Fruit fly (Drosophila melanogaster): ENCODE results near the gene CSN6.

Gene CSN6

dm6 chr3R:22589311-22589710 lies 8.7 kb downstream of the CSN6 start:
- no peak for TF ChIP-seq CG17801 (GFP tag; optimal IDR thresholded peaks at IDR 0.05; ENCODE audit: partially characterized antibody)

- no peak for TF ChIP-seq CG17801 (GFP tag; optimal IDR thresholded peaks at IDR 0.05; ENCODE audit: partially characterized antibody)
These were observed 10.2 kb downstream of the CSN6 start for dm6 chr3R:22590668-22591275.

- no peak for TF ChIP-seq CG17801 (GFP tag; optimal IDR thresholded peaks at IDR 0.05; ENCODE audit: partially characterized antibody)
These were observed 13.7 kb downstream of the CSN6 start for dm6 chr3R:22594257-22594656.

dm6 chr3R:22595293-22595868 lies 14.8 kb downstream of the CSN6 start:
- no peak for TF ChIP-seq CG17801 (GFP tag; optimal IDR thresholded peaks at IDR 0.05; ENCODE audit: partially characterized antibody)

dm6 chr3R:22596450-22596849 lies 15.9 kb downstream of the CSN6 start:
- TF ChIP-seq CG17801 (GFP tag; optimal IDR thresholded peaks at IDR 0.05; ENCODE audit: partially characterized antibody), result no peak

dm6 chr3R:22597344-22597954 lies 16.9 kb downstream of the CSN6 start:
- peak; percentile 3 for TF ChIP-seq CG17801 (GFP tag; optimal IDR thresholded peaks at IDR 0.05; ENCODE audit: partially characterized antibody)

- TF ChIP-seq CG17801 (GFP tag; optimal IDR thresholded peaks at IDR 0.05; ENCODE audit: partially characterized antibody), result no peak
These were observed 18.2 kb downstream of the CSN6 start for dm6 chr3R:22598759-22599158.

- TF ChIP-seq CG17801 (GFP tag; optimal IDR thresholded peaks at IDR 0.05; ENCODE audit: partially characterized antibody), result no peak
These were observed 22.2 kb downstream of the CSN6 start for dm6 chr3R:22602783-22603182.

dm6 chr3R:22609185-22609584 lies 28.6 kb downstream of the CSN6 start, which contains the start of gene CG13843:
Gene CG13843, plus strand, starts transcription at chr3R:22609485.
- no peak for TF ChIP-seq CG17801 (GFP tag; optimal IDR thresholded peaks at IDR 0.05; ENCODE audit: partially characterized antibody)

dm6 chr3R:22613448-22613847 lies 32.9 kb downstream of the CSN6 start, which contains the start of the genes CG31156 and mRRF2:
Gene CG31156, minus strand, starts transcription at chr3R:22613656.
Gene mRRF2, plus strand, starts transcription at chr3R:22613686.
- no peak for TF ChIP-seq CG17801 (GFP tag; optimal IDR thresholded peaks at IDR 0.05; ENCODE audit: partially characterized antibody)

dm6 chr3R:22616211-22616610 lies 35.6 kb downstream of the CSN6 start, which contains the start of gene CG31161:
Gene CG31161, plus strand, starts transcription at chr3R:22616511.
- no peak for TF ChIP-seq CG17801 (GFP tag; optimal IDR thresholded peaks at IDR 0.05; ENCODE audit: partially characterized antibody)

- TF ChIP-seq CG17801 (GFP tag; optimal IDR thresholded peaks at IDR 0.05; ENCODE audit: partially characterized antibody), result peak; percentile 8
These were observed 37.7 kb downstream of the CSN6 start, which contains the start of gene mRpL45 for dm6 chr3R:22618280-22618679. Gene mRpL45, plus strand, starts transcription at chr3R:22618492.

dm6 chr3R:22624737-22625136 lies 44.2 kb downstream of the CSN6 start:
- TF ChIP-seq CG17801 (GFP tag; optimal IDR thresholded peaks at IDR 0.05; ENCODE audit: partially characterized antibody), result peak; percentile 83

dm6 chr3R:22625514-22626333 lies 45.2 kb downstream of the CSN6 start:
- TF ChIP-seq CG17801 (GFP tag; optimal IDR thresholded peaks at IDR 0.05; ENCODE audit: partially characterized antibody), result peak; percentile 24

dm6 chr3R:22626334-22626688 lies 45.7 kb downstream of the CSN6 start:
- no peak for TF ChIP-seq CG17801 (GFP tag; optimal IDR thresholded peaks at IDR 0.05; ENCODE audit: partially characterized antibody)

Measured in ovary, adult (tissue).